Worm (Caenorhabditis elegans) whole organism, early embryonic: ENCODE results near the gene F54C9.14.

Experiments used
- B0310.2 ChIP-seq: sonication (generic microtip); optimal IDR thresholded peaks from 2 replicates; lab custom pipeline; 2016; ENCODE audit warnings: mild to moderate bottlenecking, missing genetic modification characterization, missing compliant biosample characterization
- ama-1 ChIP-seq: fragments of 150-350 bp; optimal IDR thresholded peaks from 2 replicates; lab custom pipeline; 2014
- tbx-11 ChIP-seq: fragments of 200-800 bp; sonication (Bioruptor generic); IDR thresholded peaks from 2 replicates; pipeline ENCODE4 v1.3.6; 2022; ENCODE audit warnings: missing genetic modification characterization, missing compliant biosample characterization
- tbx-37 ChIP-seq: fragments of 200-800 bp; sonication (Bioruptor generic); conservative IDR thresholded peaks from 2 replicates; pipeline ENCODE4 v1.3.6; 2022; ENCODE audit warnings: missing genetic modification reagents, missing genetic modification characterization, missing compliant biosample characterization
- tra-4 ChIP-seq: sonication (generic microtip); optimal IDR thresholded peaks from 2 replicates; lab custom pipeline; 2017; ENCODE audit warnings: missing genetic modification characterization, missing compliant biosample characterization

DNA sequence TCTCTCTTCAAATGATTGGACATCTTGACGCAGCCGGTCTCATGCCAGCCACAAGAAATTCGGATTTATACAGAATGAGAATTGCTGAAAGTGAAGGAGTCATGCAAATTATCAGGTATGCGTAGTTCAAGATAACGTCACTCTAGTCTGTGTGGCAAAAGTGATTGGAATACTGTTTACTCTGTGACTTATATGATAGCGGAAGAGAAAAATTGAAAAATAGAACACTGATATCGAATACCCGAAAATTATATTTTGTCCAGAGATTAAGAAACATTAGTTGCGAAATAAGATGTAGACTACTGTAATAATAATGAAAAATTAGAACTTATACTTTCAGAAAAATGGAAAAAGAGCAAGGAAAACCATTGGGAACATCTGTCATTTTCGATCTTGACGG is 46.6 kb upstream of the F54C9.14 start:
- TF ChIP-seq tbx-11 (GFP tag; lab: Robert Waterston, UW) (no peak), ama-1 (lab: Kevin White, UChicago) (no peak), tra-4 (tag; lab: Kevin White, UChicago) (no peak), B0310.2 (tag; lab: Kevin White, UChicago) (no peak), tbx-37 (GFP tag; lab: Robert Waterston, UW) (no peak)
